Worm (Caenorhabditis elegans) whole organism, young adult: ENCODE data around the gene sedl-1.

ENCODE experiments used
- B0336.3 ChIP-seq: fragments of 200-800 bp; sonication (Bioruptor generic); IDR thresholded peaks from 2 replicates; pipeline ENCODE4 v1.3.6; 2022; ENCODE audit warnings: missing genetic modification characterization, missing compliant biosample characterization
- D2030.7 ChIP-seq: fragments of 200-800 bp; sonication (Bioruptor generic); IDR thresholded peaks from 2 replicates; pipeline ENCODE4 v1.3.6; 2022; ENCODE audit warnings: missing genetic modification reagents, missing genetic modification characterization, missing compliant biosample characterization
- F10E7.11 ChIP-seq: sonication (generic microtip); optimal IDR thresholded peaks from 2 replicates; lab custom pipeline; 2017; ENCODE audit warnings: mild to moderate bottlenecking, missing genetic modification characterization, moderate library complexity, missing compliant biosample characterization
- F22D6.2 ChIP-seq: sonication (generic microtip); optimal IDR thresholded peaks from 2 replicates; lab custom pipeline; 2016; ENCODE audit warnings: mild to moderate bottlenecking, missing genetic modification characterization, missing compliant biosample characterization
- F52B5.7 ChIP-seq: sonication (generic microtip); optimal IDR thresholded peaks from 2 replicates; lab custom pipeline; 2016; ENCODE audit warnings: mild to moderate bottlenecking, missing genetic modification characterization, missing compliant biosample characterization
- F57A8.1 ChIP-seq: fragments of 200-800 bp; sonication (Bioruptor generic); optimal IDR thresholded peaks from 2 replicates; lab custom pipeline; 2018; ENCODE audit warnings: mild to moderate bottlenecking, missing genetic modification characterization, moderate library complexity, missing compliant biosample characterization
- K11D2.4 ChIP-seq: fragments of 200-800 bp; sonication (Bioruptor generic); IDR thresholded peaks from 2 replicates; pipeline ENCODE4 v1.3.6; 2022; ENCODE audit warnings: missing genetic modification reagents, missing genetic modification characterization, missing compliant biosample characterization
- T07F8.4 ChIP-seq: sonication (generic microtip); optimal IDR thresholded peaks from 2 replicates; lab custom pipeline; 2016; ENCODE audit warnings: mild to moderate bottlenecking, missing genetic modification characterization, moderate library complexity, missing compliant biosample characterization
- Y79H2A.3 ChIP-seq: fragments of 200-800 bp; sonication (Bioruptor generic); conservative IDR thresholded peaks from 2 replicates; pipeline ENCODE4 v1.3.6; 2022; ENCODE audit warnings: missing genetic modification reagents, missing genetic modification characterization, missing compliant biosample characterization
- akir-1 ChIP-seq: fragments of 200-800 bp; sonication (Bioruptor generic); optimal IDR thresholded peaks from 2 replicates; lab custom pipeline; 2018; ENCODE audit warnings: mild to moderate bottlenecking, missing genetic modification characterization, moderate library complexity, missing compliant biosample characterization
- aptf-2 ChIP-seq: fragments of 200-800 bp; sonication (Bioruptor generic); conservative IDR thresholded peaks from 2 replicates; pipeline ENCODE4 v1.3.6; 2022; ENCODE audit warnings: missing genetic modification reagents, missing genetic modification characterization, missing compliant biosample characterization
- aptf-3 ChIP-seq: fragments of 200-800 bp; sonication (Bioruptor generic); IDR thresholded peaks from 2 replicates; pipeline ENCODE4 v1.3.6; 2022; ENCODE audit warnings: missing genetic modification characterization, missing compliant biosample characterization
- atf-7 ChIP-seq: sonication (generic microtip); optimal IDR thresholded peaks from 2 replicates; lab custom pipeline; 2017; ENCODE audit warnings: mild to moderate bottlenecking, missing genetic modification characterization, missing compliant biosample characterization
- attf-6 ChIP-seq: fragments of 200-800 bp; sonication (Bioruptor generic); IDR thresholded peaks from 2 replicates; pipeline ENCODE4 v1.3.6; 2022; ENCODE audit warnings: missing genetic modification reagents, missing genetic modification characterization, missing compliant biosample characterization
- ccch-3 ChIP-seq: fragments of 200-800 bp; sonication (Bioruptor generic); optimal IDR thresholded peaks from 2 replicates; lab custom pipeline; 2018; ENCODE audit warnings: mild to moderate bottlenecking, missing genetic modification characterization, missing compliant biosample characterization
- cebp-1 ChIP-seq, 2 experiments: fragments of 200-800 bp in 1 of 2; sonication (Bioruptor generic) in 1 of 2; sonication (generic microtip) in 1 of 2; IDR thresholded peaks in 1 of 2; optimal IDR thresholded peaks in 1 of 2; 2 replicates each; pipeline versions ENCODE4 v1.3.6 to Lab custom; 2017 to 2022; ENCODE audit warnings: missing compliant biosample characterization in 2 of 2, missing genetic modification characterization in 2 of 2, mild to moderate bottlenecking in 1 of 2, missing genetic modification reagents in 1 of 2, moderate library complexity in 1 of 2
- cebp-2 ChIP-seq: fragments of 200-800 bp; sonication (Bioruptor generic); IDR thresholded peaks from 2 replicates; pipeline ENCODE4 v1.3.6; 2022; ENCODE audit warnings: missing genetic modification characterization, missing compliant biosample characterization
- ceh-100 ChIP-seq: fragments of 200-800 bp; sonication (Bioruptor generic); IDR thresholded peaks from 2 replicates; pipeline ENCODE4 v1.3.6; 2022; ENCODE audit warnings: missing genetic modification reagents, missing genetic modification characterization, missing compliant biosample characterization
- ceh-79 ChIP-seq: sonication (generic microtip); optimal IDR thresholded peaks from 2 replicates; lab custom pipeline; 2017; ENCODE audit warnings: mild to moderate bottlenecking, missing genetic modification characterization, missing compliant biosample characterization
- chd-7 ChIP-seq: sonication (generic microtip); optimal IDR thresholded peaks from 2 replicates; lab custom pipeline; 2016; ENCODE audit warnings: mild to moderate bottlenecking, missing genetic modification characterization, moderate library complexity, missing compliant biosample characterization
- dpff-1 ChIP-seq: sonication (generic microtip); optimal IDR thresholded peaks from 2 replicates; lab custom pipeline; 2017; ENCODE audit warnings: mild to moderate bottlenecking, missing genetic modification characterization, missing compliant biosample characterization
- dpl-1 ChIP-seq: fragments of 150-350 bp; optimal IDR thresholded peaks from 2 replicates; lab custom pipeline; 2014; ENCODE audit warnings: missing biosample characterization, missing genetic modification reagents, missing genetic modification characterization
- egl-44 ChIP-seq: fragments of 200-800 bp; sonication (Bioruptor generic); IDR thresholded peaks from 2 replicates; pipeline ENCODE4 v1.3.6; 2022; ENCODE audit warnings: missing genetic modification reagents, missing genetic modification characterization, missing compliant biosample characterization
- hlh-12 ChIP-seq: sonication (generic microtip); optimal IDR thresholded peaks from 2 replicates; lab custom pipeline; 2016; ENCODE audit warnings: missing genetic modification characterization, missing compliant biosample characterization
- let-526 ChIP-seq: fragments of 200-800 bp; sonication (Bioruptor generic); IDR thresholded peaks from 2 replicates; pipeline ENCODE4 v1.3.6; 2022; ENCODE audit warnings: missing genetic modification reagents, missing genetic modification characterization, missing compliant biosample characterization
- lin-40 ChIP-seq: sonication (generic microtip); optimal IDR thresholded peaks from 2 replicates; lab custom pipeline; 2016; ENCODE audit warnings: missing genetic modification characterization, mild to moderate bottlenecking, missing compliant biosample characterization, missing genotype, missing genetic modification reagents
- lir-1 ChIP-seq: fragments of 200-800 bp; sonication (Bioruptor generic); conservative IDR thresholded peaks from 2 replicates; pipeline ENCODE4 v1.3.6; 2022; ENCODE audit warnings: missing genetic modification reagents, missing genetic modification characterization, missing compliant biosample characterization
- lsy-27 ChIP-seq: sonication (generic microtip); optimal IDR thresholded peaks from 2 replicates; lab custom pipeline; 2017; ENCODE audit warnings: missing genetic modification characterization, mild to moderate bottlenecking, missing compliant biosample characterization, antibody characterized with exemption, missing genotype, borderline replicate concordance; ENCODE audit not compliant: insufficient read depth
- madf-10 ChIP-seq: sonication (generic microtip); optimal IDR thresholded peaks from 2 replicates; lab custom pipeline; 2016; ENCODE audit warnings: mild to moderate bottlenecking, missing genetic modification characterization, missing compliant biosample characterization
- madf-3 ChIP-seq: fragments of 200-800 bp; sonication (Bioruptor generic); IDR thresholded peaks from 2 replicates; pipeline ENCODE4 v1.3.6; 2022; ENCODE audit warnings: missing genetic modification reagents, missing genetic modification characterization, missing compliant biosample characterization
- madf-8 ChIP-seq: fragments of 200-800 bp; sonication (Bioruptor generic); conservative IDR thresholded peaks from 2 replicates; pipeline ENCODE4 v1.3.6; 2022; ENCODE audit warnings: missing genetic modification reagents, missing genetic modification characterization, missing compliant biosample characterization
- mel-28 ChIP-seq: sonication (generic microtip); optimal IDR thresholded peaks from 2 replicates; lab custom pipeline; 2016; ENCODE audit warnings: borderline replicate concordance, mild to moderate bottlenecking, missing genetic modification characterization, missing compliant biosample characterization
- mes-4 ChIP-seq: sonication (generic microtip); optimal IDR thresholded peaks from 2 replicates; lab custom pipeline; 2016; ENCODE audit warnings: missing genotype, missing genetic modification characterization, missing compliant biosample characterization
- nfyb-1 ChIP-seq: fragments of 200-800 bp; sonication (Bioruptor generic); IDR thresholded peaks from 2 replicates; pipeline ENCODE4 v1.3.6; 2022; ENCODE audit warnings: missing genetic modification reagents, missing genetic modification characterization, missing compliant biosample characterization
- nhr-179 ChIP-seq: sonication (generic microtip); optimal IDR thresholded peaks from 2 replicates; lab custom pipeline; 2016; ENCODE audit warnings: mild to moderate bottlenecking, missing genetic modification characterization, missing compliant biosample characterization
- nhr-90 ChIP-seq: sonication (generic microtip); optimal IDR thresholded peaks from 2 replicates; lab custom pipeline; 2016; ENCODE audit warnings: missing genotype, mild to moderate bottlenecking, missing genetic modification characterization, missing compliant biosample characterization
- pbrm-1 ChIP-seq: fragments of 200-800 bp; sonication (Bioruptor generic); IDR thresholded peaks from 2 replicates; pipeline ENCODE4 v1.3.6; 2022; ENCODE audit warnings: missing genetic modification reagents, missing genetic modification characterization, missing compliant biosample characterization
- rpc-1 ChIP-seq, 2 experiments: fragments of 150-350 bp in 1 of 2; sonication (generic microtip) in 1 of 2; optimal IDR thresholded peaks; 2 replicates each; lab custom pipeline; 2014 to 2018; ENCODE audit warnings: missing biosample characterization in 1 of 2, missing genetic modification characterization in 1 of 2, missing genetic modification reagents in 1 of 2, missing genotype in 1 of 2
- sea-2 ChIP-seq: fragments of 200-800 bp; sonication (Bioruptor generic); IDR thresholded peaks from 2 replicates; pipeline ENCODE4 v1.3.6; 2022; ENCODE audit warnings: missing genetic modification characterization, missing compliant biosample characterization
- snpc-1.3 ChIP-seq: sonication (generic microtip); optimal IDR thresholded peaks from 2 replicates; lab custom pipeline; 2017; ENCODE audit warnings: missing genetic modification characterization, mild to moderate bottlenecking, missing compliant biosample characterization, antibody characterized with exemption, moderate library complexity, missing genotype, missing genetic modification reagents; ENCODE audit not compliant: insufficient read depth
- tbp1 ChIP-seq: fragments of 200-800 bp; sonication (Bioruptor generic); optimal IDR thresholded peaks from 2 replicates; lab custom pipeline; 2018; ENCODE audit warnings: mild to moderate bottlenecking, missing genetic modification characterization, missing compliant biosample characterization
- unc-62 ChIP-seq: fragments of 150-350 bp; optimal IDR thresholded peaks from 2 replicates; lab custom pipeline; 2014; ENCODE audit warnings: missing biosample characterization, missing genetic modification reagents, missing genetic modification characterization
- zfh-2 ChIP-seq: fragments of 200-800 bp; sonication (Bioruptor generic); conservative IDR thresholded peaks from 2 replicates; pipeline ENCODE4 v1.3.6; 2022; ENCODE audit warnings: missing genetic modification reagents, missing genetic modification characterization, missing compliant biosample characterization
- zim-3 ChIP-seq: sonication (generic microtip); optimal IDR thresholded peaks from 2 replicates; lab custom pipeline; 2017; ENCODE audit warnings: mild to moderate bottlenecking, missing genetic modification characterization, moderate library complexity, missing compliant biosample characterization
- ztf-18 ChIP-seq: sonication (generic microtip); optimal IDR thresholded peaks from 2 replicates; lab custom pipeline; 2016; ENCODE audit warnings: missing genotype, mild to moderate bottlenecking, missing genetic modification characterization, missing compliant biosample characterization
- ztf-25 ChIP-seq: fragments of 200-800 bp; sonication (Bioruptor generic); IDR thresholded peaks from 2 replicates; pipeline ENCODE4 v1.3.6; 2022; ENCODE audit warnings: missing genetic modification reagents, missing genetic modification characterization, missing compliant biosample characterization
- ztf-26 ChIP-seq: sonication (generic microtip); optimal IDR thresholded peaks from 2 replicates; lab custom pipeline; 2017; ENCODE audit warnings: missing genetic modification characterization, missing compliant biosample characterization
- ztf-28 ChIP-seq: fragments of 200-800 bp; sonication (Bioruptor generic); IDR thresholded peaks from 2 replicates; pipeline ENCODE4 v1.3.6; 2022; ENCODE audit warnings: missing genetic modification reagents, missing genetic modification characterization, missing compliant biosample characterization

The sedl-1 gene

DNA sequence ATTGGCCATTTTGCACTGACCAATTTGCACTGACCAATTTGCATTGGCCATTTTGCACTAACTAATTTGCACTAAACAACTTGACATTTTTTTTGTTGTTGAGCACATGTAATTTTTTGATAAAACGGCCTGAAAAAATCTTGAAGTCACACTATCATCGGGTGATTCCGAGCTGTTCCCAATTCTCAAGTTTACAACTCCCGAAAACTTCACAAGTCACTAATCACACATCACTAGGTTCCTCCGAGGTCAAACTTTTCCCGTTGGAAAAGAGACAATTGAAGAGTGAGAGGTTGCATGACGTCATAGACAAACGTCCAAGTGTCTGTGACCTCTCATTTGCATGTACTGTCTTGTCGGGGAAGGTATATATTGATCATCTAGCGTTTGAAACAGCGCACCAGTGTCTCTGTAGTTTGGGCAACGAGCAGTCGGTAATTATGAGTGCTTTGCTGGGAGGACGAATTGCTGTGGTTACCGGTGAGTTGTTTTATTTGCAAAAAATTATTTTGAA lies 46.1 kb upstream of the sedl-1 start, which contains the start of the genes D1005.10 and dhs-25 (continued):
- TF ChIP-seq cebp-1 (GFP tag; IDR thresholded peaks at IDR 0.05; lab: Robert Waterston, UW) (no peak), cebp-1 (tag; optimal IDR thresholded peaks at IDR 0.05; lab: Kevin White, UChicago) (peak; percentile 64), rpc-1 (optimal IDR thresholded peaks at IDR 0.05; lab: Kevin White, UChicago) (no peak), rpc-1 (tag; optimal IDR thresholded peaks at IDR 0.05; lab: Kevin White, UChicago) (no peak), pbrm-1 (GFP tag; lab: Robert Waterston, UW) (no peak), dpl-1 (GFP tag; lab: Kevin White, UChicago) (no peak), madf-10 (tag; lab: Kevin White, UChicago) (peak; percentile 28), zfh-2 (GFP tag; lab: Robert Waterston, UW) (no peak), lsy-27 (tag; lab: Kevin White, UChicago) (no peak), nhr-179 (tag; lab: Kevin White, UChicago) (no peak), madf-8 (GFP tag; lab: Robert Waterston, UW) (no peak), T07F8.4 (tag; lab: Kevin White, UChicago) (no peak), cebp-2 (GFP tag; lab: Robert Waterston, UW) (no peak), ztf-26 (tag; lab: Kevin White, UChicago) (peak; percentile 39), D2030.7 (GFP tag; lab: Robert Waterston, UW) (no peak), sea-2 (no peak), Y79H2A.3 (no peak), tbp1 (GFP tag; lab: Kevin White, UChicago) (peak; percentile 45), ceh-100 (peak; percentile 12; the same call in 1 of the 2 replicates), nhr-90 (peak; percentile 13), F52B5.7 (tag; lab: Kevin White, UChicago) (no peak), nfyb-1 (GFP tag; lab: Robert Waterston, UW) (peak; percentile 63; the same call in 1 of the 2 replicates), egl-44 (GFP tag; lab: Robert Waterston, UW) (no peak), hlh-12 (no peak), zim-3 (no peak), K11D2.4 (GFP tag; lab: Robert Waterston, UW) (no peak), akir-1 (no peak), ztf-25 (GFP tag; lab: Robert Waterston, UW) (no peak), ztf-28 (GFP tag; lab: Robert Waterston, UW) (no peak), ceh-79 (no peak), aptf-3 (GFP tag; lab: Robert Waterston, UW) (no peak), lin-40 (tag; lab: Kevin White, UChicago) (peak; percentile 73), lir-1 (GFP tag; lab: Robert Waterston, UW) (no peak), ccch-3 (GFP tag; lab: Kevin White, UChicago) (no peak), chd-7 (tag; lab: Kevin White, UChicago) (peak; percentile 47), F57A8.1 (no peak), unc-62 (GFP tag; lab: Kevin White, UChicago) (no peak), attf-6 (GFP tag; lab: Robert Waterston, UW) (no peak), B0336.3 (GFP tag; lab: Robert Waterston, UW) (peak; percentile 58; the same call in 1 of the 2 replicates), madf-3 (no peak), atf-7 (tag; lab: Kevin White, UChicago) (peak; percentile 100), ztf-18 (tag; lab: Kevin White, UChicago) (no peak), mel-28 (tag; lab: Kevin White, UChicago) (no peak), dpff-1 (tag; lab: Kevin White, UChicago) (no peak), F22D6.2 (tag; lab: Kevin White, UChicago) (peak; percentile 17), let-526 (GFP tag; lab: Robert Waterston, UW) (no peak), aptf-2 (GFP tag; lab: Robert Waterston, UW) (no peak), mes-4 (no peak), F10E7.11 (tag; lab: Kevin White, UChicago) (no peak), snpc-1.3 (no peak)
